Worm (Caenorhabditis elegans) whole organism, L4 larva: ENCODE results near the gene srd-58.
A peak's percentile ranks its signal among the peaks of the same experiment; 100 is the strongest.

ENCODE experiments used
- D1046.2 ChIP-seq: fragments of 200-800 bp; sonication (Bioruptor generic); IDR thresholded peaks from 2 replicates; pipeline ENCODE4 v1.3.6; 2022; ENCODE audit warnings: missing genetic modification characterization, missing compliant biosample characterization
- F44E2.7 ChIP-seq: fragments of 200-800 bp; sonication (Bioruptor generic); IDR thresholded peaks from 2 replicates; pipeline ENCODE4 v2.1.2; 2022; ENCODE audit warnings: missing genetic modification characterization, missing compliant biosample characterization
- F49E8.2 ChIP-seq: sonication (generic microtip); optimal IDR thresholded peaks from 2 replicates; lab custom pipeline; 2016; ENCODE audit warnings: missing compliant biosample characterization, mild to moderate bottlenecking, missing genetic modification characterization, borderline replicate concordance
- R02D3.7 ChIP-seq: fragments of 150-350 bp; sonication (generic microtip); optimal IDR thresholded peaks from 3 replicates; lab custom pipeline; 2014; ENCODE audit warnings: missing biosample characterization, missing genetic modification characterization
- T26A8.4 ChIP-seq: fragments of 200-800 bp; sonication (Bioruptor generic); IDR thresholded peaks from 2 replicates; pipeline ENCODE4 v1.3.6; 2022; ENCODE audit warnings: missing genetic modification characterization, missing compliant biosample characterization
- Y105C5A.15 ChIP-seq: fragments of 200-800 bp; sonication (Bioruptor generic); IDR thresholded peaks from 2 replicates; pipeline ENCODE4 v1.3.6; 2022; ENCODE audit warnings: missing genetic modification characterization, missing compliant biosample characterization
- Y48G9A.11 ChIP-seq: fragments of 200-800 bp; sonication (Bioruptor generic); IDR thresholded peaks from 2 replicates; pipeline ENCODE4 v1.3.6; 2022; ENCODE audit warnings: missing genetic modification reagents, missing genetic modification characterization, missing compliant biosample characterization
- Y5F2A.4 ChIP-seq: fragments of 200-800 bp; sonication (Bioruptor generic); optimal IDR thresholded peaks from 2 replicates; lab custom pipeline; 2018; ENCODE audit warnings: mild to moderate bottlenecking, missing genetic modification characterization, missing compliant biosample characterization
- Y75B8A.6 ChIP-seq: fragments of 200-800 bp; sonication (Bioruptor generic); IDR thresholded peaks from 2 replicates; pipeline ENCODE4 v1.3.6; 2022; ENCODE audit warnings: missing genetic modification reagents, missing genetic modification characterization, missing compliant biosample characterization
- aly-2 ChIP-seq: sonication (generic microtip); optimal IDR thresholded peaks from 2 replicates; lab custom pipeline; 2018; ENCODE audit warnings: missing biosample characterization, missing genetic modification characterization
- ama-1 ChIP-seq: fragments of 150-350 bp; optimal IDR thresholded peaks from 2 replicates; lab custom pipeline; 2014; ENCODE audit warnings: inconsistent platforms, mixed read lengths
- attf-4 ChIP-seq: sonication (generic microtip); optimal IDR thresholded peaks from 3 replicates; lab custom pipeline; 2017; ENCODE audit warnings: missing biosample characterization, missing genetic modification characterization
- ceh-20 ChIP-seq: fragments of 200-800 bp; sonication (Bioruptor generic); IDR thresholded peaks from 2 replicates; pipeline ENCODE4 v1.3.6; 2022; ENCODE audit warnings: missing genetic modification reagents, missing genetic modification characterization, missing compliant biosample characterization
- ceh-82 ChIP-seq: sonication (generic microtip); optimal IDR thresholded peaks from 2 replicates; lab custom pipeline; 2017; ENCODE audit warnings: missing biosample characterization, missing genetic modification characterization
- ctbp-1 ChIP-seq: fragments of 200-800 bp; sonication (Bioruptor generic); IDR thresholded peaks from 2 replicates; pipeline ENCODE4 v1.3.6; 2022; ENCODE audit warnings: missing genetic modification reagents, missing genetic modification characterization, missing compliant biosample characterization
- daf-12 ChIP-seq: fragments of 150-350 bp; optimal IDR thresholded peaks from 2 replicates; lab custom pipeline; 2014; ENCODE audit warnings: missing biosample characterization, missing genetic modification reagents, missing genetic modification characterization
- daf-16 ChIP-seq, 3 experiments: sonication (generic microtip); optimal IDR thresholded peaks; 2 replicates each; lab custom pipeline; 2016 to 2017; ENCODE audit warnings: missing genetic modification characterization in 3 of 3, missing genetic modification reagents in 3 of 3, mild to moderate bottlenecking in 2 of 3, missing compliant biosample characterization in 2 of 3, missing biosample characterization in 1 of 3, moderate library complexity in 1 of 3
- daf-19 ChIP-seq: fragments of 200-800 bp; sonication (Bioruptor generic); conservative IDR thresholded peaks from 2 replicates; pipeline ENCODE4 v1.3.6; 2022; ENCODE audit warnings: missing genetic modification characterization, missing compliant biosample characterization
- dmd-6 ChIP-seq: fragments of 200-800 bp; sonication (Bioruptor generic); IDR thresholded peaks from 2 replicates; pipeline ENCODE4 v1.3.6; 2022; ENCODE audit warnings: missing genetic modification reagents, missing genetic modification characterization, missing compliant biosample characterization
- dpl-1 ChIP-seq: fragments of 150-350 bp; optimal IDR thresholded peaks from 2 replicates; lab custom pipeline; 2014; ENCODE audit warnings: missing biosample characterization, missing genetic modification reagents, missing genetic modification characterization
- dve-1 ChIP-seq: sonication (generic microtip); optimal IDR thresholded peaks from 2 replicates; lab custom pipeline; 2017; ENCODE audit warnings: antibody characterized with exemption, mild to moderate bottlenecking, missing genetic modification characterization, missing compliant biosample characterization; ENCODE audit not compliant: insufficient read depth
- hlh-11 ChIP-seq: fragments of 200-800 bp; sonication (Bioruptor generic); optimal IDR thresholded peaks from 2 replicates; lab custom pipeline; 2018; ENCODE audit warnings: mild to moderate bottlenecking, missing genetic modification characterization, missing compliant biosample characterization
- hlh-30 ChIP-seq: sonication (generic microtip); optimal IDR thresholded peaks from 2 replicates; lab custom pipeline; 2017; ENCODE audit warnings: antibody characterized with exemption, mild to moderate bottlenecking, missing genetic modification characterization, missing compliant biosample characterization; ENCODE audit not compliant: insufficient read depth
- jun-1 ChIP-seq: fragments of 150-350 bp; optimal IDR thresholded peaks from 2 replicates; lab custom pipeline; 2014; ENCODE audit warnings: missing biosample characterization, missing genetic modification reagents, missing genetic modification characterization
- lim-7 ChIP-seq: fragments of 200-800 bp; sonication (Bioruptor generic); IDR thresholded peaks from 2 replicates; pipeline ENCODE4 v1.3.6; 2022; ENCODE audit warnings: missing genetic modification characterization, missing compliant biosample characterization
- lin-15B ChIP-seq: fragments of 150-350 bp; sonication (generic microtip); optimal IDR thresholded peaks from 3 replicates; lab custom pipeline; 2014; ENCODE audit warnings: missing biosample characterization, missing genetic modification characterization
- lin-39 ChIP-seq: fragments of 150-350 bp; optimal IDR thresholded peaks from 2 replicates; lab custom pipeline; 2014; ENCODE audit warnings: missing biosample characterization, missing genetic modification reagents, missing genetic modification characterization
- lir-3 ChIP-seq: sonication (generic microtip); optimal IDR thresholded peaks from 2 replicates; lab custom pipeline; 2016; ENCODE audit warnings: mild to moderate bottlenecking, missing genetic modification characterization, missing compliant biosample characterization
- madf-9 ChIP-seq: fragments of 200-800 bp; sonication (Bioruptor generic); conservative IDR thresholded peaks from 2 replicates; pipeline ENCODE4 v1.3.6; 2022; ENCODE audit warnings: missing genetic modification reagents, missing genetic modification characterization, missing compliant biosample characterization
- mdl-1 ChIP-seq, 2 experiments: fragments of 150-350 bp in 1 of 2; sonication (generic microtip) in 1 of 2; optimal IDR thresholded peaks; 2 replicates each; lab custom pipeline; 2014 to 2017; ENCODE audit warnings: missing biosample characterization in 2 of 2, missing genetic modification characterization in 2 of 2
- mep-1 ChIP-seq: fragments of 150-350 bp; sonication (generic microtip); optimal IDR thresholded peaks from 3 replicates; lab custom pipeline; 2014; ENCODE audit warnings: missing biosample characterization, missing genetic modification characterization
- mxl-2 ChIP-seq: fragments of 200-800 bp; sonication (Bioruptor generic); conservative IDR thresholded peaks from 2 replicates; pipeline ENCODE4 v1.3.6; 2022; ENCODE audit warnings: missing genetic modification reagents, missing genetic modification characterization, missing compliant biosample characterization
- nhr-102 ChIP-seq: sonication (generic microtip); optimal IDR thresholded peaks from 2 replicates; lab custom pipeline; 2016; ENCODE audit warnings: mild to moderate bottlenecking, missing genetic modification characterization, moderate library complexity, missing compliant biosample characterization
- nhr-25 ChIP-seq: sonication (generic microtip); optimal IDR thresholded peaks from 2 replicates; lab custom pipeline; 2017; ENCODE audit warnings: missing genetic modification characterization, mild to moderate bottlenecking, missing compliant biosample characterization, antibody characterized with exemption, moderate library complexity, borderline replicate concordance; ENCODE audit not compliant: insufficient read depth
- nhr-28 ChIP-seq: fragments of 150-350 bp; optimal IDR thresholded peaks from 2 replicates; lab custom pipeline; 2014; ENCODE audit warnings: missing biosample characterization, missing genetic modification characterization
- nhr-77 ChIP-seq: fragments of 150-350 bp; optimal IDR thresholded peaks from 2 replicates; lab custom pipeline; 2014; ENCODE audit warnings: missing biosample characterization, missing genetic modification characterization
- pha-4 ChIP-seq, 2 experiments: fragments of 150-350 bp in 1 of 2; fragments of 200-800 bp in 1 of 2; sonication (Bioruptor generic) in 1 of 2; IDR thresholded peaks in 1 of 2; optimal IDR thresholded peaks in 1 of 2; 2 replicates each; pipeline versions ENCODE4 v1.3.6 to Lab custom; 2014 to 2022; ENCODE audit warnings: missing genetic modification characterization in 2 of 2, missing genetic modification reagents in 2 of 2, missing biosample characterization in 1 of 2, missing compliant biosample characterization in 1 of 2
- php-3 ChIP-seq: fragments of 200-800 bp; sonication (Bioruptor generic); IDR thresholded peaks from 2 replicates; pipeline ENCODE4 v1.3.6; 2022; ENCODE audit warnings: missing genetic modification reagents, missing genetic modification characterization, missing compliant biosample characterization
- pqm-1 ChIP-seq: sonication (generic microtip); optimal IDR thresholded peaks from 2 replicates; lab custom pipeline; 2017; ENCODE audit warnings: missing biosample characterization, missing genetic modification characterization
- rbr-2 ChIP-seq: sonication (generic microtip); optimal IDR thresholded peaks from 2 replicates; lab custom pipeline; 2016; ENCODE audit warnings: missing genotype, missing genetic modification characterization, missing compliant biosample characterization
- saeg-2 ChIP-seq: fragments of 200-800 bp; sonication (Bioruptor generic); IDR thresholded peaks from 2 replicates; pipeline ENCODE4 v1.3.6; 2022; ENCODE audit warnings: missing genetic modification reagents, missing genetic modification characterization, missing compliant biosample characterization
- skn-1 ChIP-seq: fragments of 150-350 bp; optimal IDR thresholded peaks from 2 replicates; lab custom pipeline; 2014; ENCODE audit warnings: missing biosample characterization, missing genetic modification characterization
- snpc-4 ChIP-seq: fragments of 150-350 bp; optimal IDR thresholded peaks from 2 replicates; lab custom pipeline; 2014; ENCODE audit warnings: missing biosample characterization, missing genetic modification characterization
- tag-97 ChIP-seq: fragments of 200-800 bp; sonication (Bioruptor generic); IDR thresholded peaks from 2 replicates; pipeline ENCODE4 v1.3.6; 2022; ENCODE audit warnings: missing genetic modification characterization, missing compliant biosample characterization
- tra-1 ChIP-seq: fragments of 200-800 bp; sonication (Bioruptor generic); IDR thresholded peaks from 2 replicates; pipeline ENCODE4 v1.3.6; 2022; ENCODE audit warnings: missing genetic modification reagents, missing genetic modification characterization, missing compliant biosample characterization
- unc-39 ChIP-seq: sonication (generic microtip); optimal IDR thresholded peaks from 2 replicates; lab custom pipeline; 2017; ENCODE audit warnings: missing biosample characterization, missing genetic modification characterization
- vab-7 ChIP-seq: fragments of 200-800 bp; sonication (Bioruptor generic); IDR thresholded peaks from 2 replicates; pipeline ENCODE4 v1.3.6; 2022; ENCODE audit warnings: missing genetic modification reagents, missing genetic modification characterization, missing compliant biosample characterization
- zfp-2 ChIP-seq: sonication (generic microtip); optimal IDR thresholded peaks from 2 replicates; lab custom pipeline; 2016; ENCODE audit warnings: mild to moderate bottlenecking, missing genetic modification characterization, missing compliant biosample characterization
- zfp-3 ChIP-seq: fragments of 200-800 bp; sonication (Bioruptor generic); conservative IDR thresholded peaks from 2 replicates; pipeline ENCODE4 v1.3.6; 2022; ENCODE audit warnings: missing genetic modification reagents, missing genetic modification characterization, missing compliant biosample characterization
- zip-11 ChIP-seq: fragments of 200-800 bp; sonication (Bioruptor generic); IDR thresholded peaks from 2 replicates; pipeline ENCODE4 v1.3.6; 2022; ENCODE audit warnings: missing genetic modification characterization, missing compliant biosample characterization
- zip-2 ChIP-seq: fragments of 150-350 bp; optimal IDR thresholded peaks from 2 replicates; lab custom pipeline; 2014; ENCODE audit warnings: missing biosample characterization, missing genetic modification characterization
- ztf-11 ChIP-seq: fragments of 150-350 bp; optimal IDR thresholded peaks from 2 replicates; lab custom pipeline; 2014; ENCODE audit warnings: missing biosample characterization, missing genetic modification characterization

Gene srd-58

DNA sequence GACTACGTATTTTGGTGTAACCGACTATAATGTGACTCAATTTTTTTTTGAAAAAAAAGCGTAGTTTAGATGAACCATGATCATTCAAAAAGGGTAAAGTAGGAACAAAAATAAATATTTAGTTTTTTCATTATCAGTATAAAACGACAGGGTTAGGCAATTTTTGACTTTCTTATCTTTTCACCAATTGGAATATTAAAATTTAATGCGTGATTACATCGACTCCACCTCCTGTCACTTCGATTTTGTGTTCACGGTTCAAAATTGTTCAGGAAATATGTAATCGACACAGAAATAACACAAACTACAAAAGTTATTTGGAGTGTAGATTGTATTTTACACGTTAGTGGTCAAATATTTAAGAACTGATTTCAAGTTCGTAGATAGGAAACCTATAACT lies 38.1 kb downstream of the srd-58 start:
- TF ChIP-seq unc-39 (tag; lab: Kevin White, UChicago): no peak
- no peak for TF ChIP-seq snpc-4 (tag; lab: Kevin White, UChicago)
- peak; percentile 76 for TF ChIP-seq nhr-77 (tag; lab: Kevin White, UChicago)
- no peak for TF ChIP-seq vab-7
- no peak for TF ChIP-seq ztf-11
- TF ChIP-seq dpl-1 (GFP tag; lab: Kevin White, UChicago): no peak
- no peak for TF ChIP-seq F44E2.7 (GFP tag; lab: Robert Waterston, UW)
- TF ChIP-seq madf-9: no peak
- TF ChIP-seq T26A8.4 (GFP tag; lab: Robert Waterston, UW): no peak
- no peak for TF ChIP-seq aly-2 (tag; lab: Kevin White, UChicago)
- no peak for TF ChIP-seq tra-1
- no peak for TF ChIP-seq saeg-2
- TF ChIP-seq lir-3 (tag; lab: Kevin White, UChicago): no peak
- TF ChIP-seq nhr-28: peak; percentile 97
- TF ChIP-seq hlh-30 (tag; lab: Kevin White, UChicago): no peak
- no peak for TF ChIP-seq ama-1 (lab: Kevin White, UChicago)
- TF ChIP-seq mdl-1 (tag; optimal IDR thresholded peaks at IDR 0.05; lab: Kevin White, UChicago): no peak
- no peak for TF ChIP-seq F49E8.2 (tag; lab: Kevin White, UChicago)
- TF ChIP-seq skn-1 (tag; lab: Kevin White, UChicago): no peak
- TF ChIP-seq hlh-11 (tag; lab: Kevin White, UChicago): peak; percentile 60
- TF ChIP-seq ceh-20 (GFP tag; lab: Robert Waterston, UW): no peak
- no peak for TF ChIP-seq mep-1
- no peak for TF ChIP-seq daf-12 (tag; lab: Kevin White, UChicago)
- no peak for TF ChIP-seq daf-16 (GFP tag; optimal IDR thresholded peaks at IDR 0.05; lab: Kevin White, UChicago)
- TF ChIP-seq daf-16 (tag; optimal IDR thresholded peaks at IDR 0.05; lab: Kevin White, UChicago): peak; percentile 65
- TF ChIP-seq lin-39 (tag; lab: Kevin White, UChicago): no peak
- peak; percentile 90 for TF ChIP-seq php-3 (GFP tag; lab: Robert Waterston, UW)
- peak; percentile 46 for TF ChIP-seq nhr-102 (tag; lab: Kevin White, UChicago)
- no peak for TF ChIP-seq Y48G9A.11 (GFP tag; lab: Robert Waterston, UW)
- TF ChIP-seq jun-1 (tag; lab: Kevin White, UChicago): no peak
- peak; percentile 91 for TF ChIP-seq dmd-6 (GFP tag; lab: Robert Waterston, UW)
- TF ChIP-seq Y75B8A.6 (GFP tag; lab: Robert Waterston, UW): no peak
- TF ChIP-seq lim-7 (GFP tag; lab: Robert Waterston, UW): no peak
- TF ChIP-seq pqm-1: peak; percentile 92
- no peak for TF ChIP-seq rbr-2 (tag; lab: Kevin White, UChicago)
- TF ChIP-seq ceh-82 (tag; lab: Kevin White, UChicago): no peak
- no peak for TF ChIP-seq zip-2 (tag; lab: Kevin White, UChicago)
- no peak for TF ChIP-seq Y105C5A.15 (GFP tag; lab: Robert Waterston, UW)
- TF ChIP-seq Y5F2A.4 (GFP tag; lab: Kevin White, UChicago): no peak
- TF ChIP-seq dve-1 (tag; lab: Kevin White, UChicago): peak; percentile 80
- TF ChIP-seq D1046.2: no peak
- TF ChIP-seq daf-19 (GFP tag; lab: Robert Waterston, UW): no peak
- TF ChIP-seq pha-4 (GFP tag; IDR thresholded peaks at IDR 0.05; lab: Robert Waterston, UW): no peak
- TF ChIP-seq pha-4 (tag; optimal IDR thresholded peaks at IDR 0.05; lab: Kevin White, UChicago): no peak
- no peak for TF ChIP-seq R02D3.7 (tag; lab: Kevin White, UChicago)
- no peak for TF ChIP-seq nhr-25 (tag; lab: Kevin White, UChicago)
- TF ChIP-seq attf-4: no peak
- no peak for TF ChIP-seq tag-97 (GFP tag; lab: Robert Waterston, UW)
- no peak for TF ChIP-seq mxl-2 (GFP tag; lab: Robert Waterston, UW)
- TF ChIP-seq lin-15B (tag; lab: Kevin White, UChicago): no peak
- TF ChIP-seq zfp-3 (GFP tag; lab: Robert Waterston, UW): no peak
- TF ChIP-seq zip-11: no peak
- no peak for TF ChIP-seq zfp-2 (tag; lab: Kevin White, UChicago)
- TF ChIP-seq ctbp-1 (GFP tag; lab: Robert Waterston, UW): no peak
